Fruit fly (Drosophila melanogaster) whole organism, embryonic: ENCODE results near the gene PGRP-LF.
A peak's percentile ranks its signal among the peaks of the same experiment; 100 is the strongest.

ENCODE experiments used
- CG1024 ChIP-seq: fragments of 200-800 bp; sonication (Bioruptor generic); IDR thresholded peaks from 2 replicates; pipeline ENCODE4 v1.3.6; 2022; ENCODE audit warnings: missing biosample characterization, missing genetic modification characterization
- CG10267 ChIP-seq: fragments of 200-800 bp; sonication (Bioruptor generic); optimal IDR thresholded peaks from 2 replicates; lab custom pipeline; 2018; ENCODE audit warnings: missing biosample characterization, mild to moderate bottlenecking, missing genetic modification characterization, moderate library complexity
- CG10959 ChIP-seq: fragments of 200-800 bp; sonication (Bioruptor generic); IDR thresholded peaks from 2 replicates; pipeline ENCODE4 v1.3.6; 2022; ENCODE audit warnings: missing biosample characterization, missing genetic modification characterization
- CG11085 ChIP-seq: fragments of 200-800 bp; sonication (Bioruptor generic); IDR thresholded peaks from 2 replicates; pipeline ENCODE4 v1.3.6; 2022; ENCODE audit warnings: missing biosample characterization, missing genetic modification characterization
- CG11560 ChIP-seq: fragments of 200-800 bp; sonication (Bioruptor generic); IDR thresholded peaks from 3 replicates; pipeline ENCODE4 v1.3.6; 2022; ENCODE audit warnings: missing biosample characterization, missing genetic modification characterization
- CG12391 ChIP-seq: fragments of 200-800 bp; sonication (Bioruptor generic); optimal IDR thresholded peaks from 3 replicates; lab custom pipeline; 2018; ENCODE audit warnings: missing biosample characterization, mild to moderate bottlenecking, missing genetic modification characterization, moderate library complexity
- CG12942 ChIP-seq: fragments of 200-800 bp; sonication (Bioruptor generic); optimal IDR thresholded peaks from 3 replicates; lab custom pipeline; 2016; ENCODE audit warnings: missing biosample characterization, missing genetic modification characterization
- CG13424 ChIP-seq: fragments of 200-800 bp; sonication (Bioruptor generic); optimal IDR thresholded peaks from 2 replicates; lab custom pipeline; 2019; ENCODE audit warnings: missing biosample characterization, mild to moderate bottlenecking, missing genetic modification characterization, moderate library complexity
- CG13775 ChIP-seq: fragments of 200-800 bp; sonication (Bioruptor generic); optimal IDR thresholded peaks from 3 replicates; lab custom pipeline; 2017; ENCODE audit warnings: missing biosample characterization, mild to moderate bottlenecking, missing genetic modification characterization
- CG13894 ChIP-seq: fragments of 200-800 bp; sonication (Bioruptor generic); optimal IDR thresholded peaks from 3 replicates; lab custom pipeline; 2018; ENCODE audit warnings: missing biosample characterization, mild to moderate bottlenecking, missing genetic modification characterization, moderate library complexity
- CG18619 ChIP-seq: fragments of 200-800 bp; sonication (Bioruptor generic); optimal IDR thresholded peaks from 3 replicates; lab custom pipeline; 2017; ENCODE audit warnings: missing biosample characterization, mild to moderate bottlenecking, missing genetic modification characterization
- CG2889 ChIP-seq: fragments of 200-800 bp; sonication (Bioruptor generic); IDR thresholded peaks from 3 replicates; pipeline ENCODE4 v1.3.6; 2022; ENCODE audit warnings: missing biosample characterization, missing genetic modification characterization
- CG31441 ChIP-seq: fragments of 200-800 bp; sonication (Bioruptor generic); IDR thresholded peaks from 2 replicates; pipeline ENCODE4 v1.3.6; 2022; ENCODE audit warnings: missing biosample characterization, missing genetic modification characterization
- CG4707 ChIP-seq: fragments of 200-800 bp; sonication (Bioruptor generic); optimal IDR thresholded peaks from 2 replicates; lab custom pipeline; 2018; ENCODE audit warnings: missing biosample characterization, mild to moderate bottlenecking, missing genetic modification characterization, moderate library complexity
- CG8478 ChIP-seq: fragments of >200 bp; optimal IDR thresholded peaks from 2 replicates; lab custom pipeline; 2018
- Chrac-16 ChIP-seq: fragments of 200-800 bp; sonication (Bioruptor generic); optimal IDR thresholded peaks from 3 replicates; lab custom pipeline; 2016; ENCODE audit warnings: missing biosample characterization, missing genetic modification characterization
- Dip2 ChIP-seq: fragments of 200-800 bp; sonication (Bioruptor generic); IDR thresholded peaks from 2 replicates; pipeline ENCODE4 v1.3.6; 2022; ENCODE audit warnings: missing biosample characterization, missing genetic modification characterization
- Dip3 ChIP-seq: fragments of 200-800 bp; sonication (Bioruptor generic); optimal IDR thresholded peaks from 3 replicates; lab custom pipeline; 2016; ENCODE audit warnings: missing biosample characterization, missing genetic modification characterization
- Dref ChIP-seq: fragments of 200-800 bp; sonication (Bioruptor generic); IDR thresholded peaks from 2 replicates; pipeline ENCODE4 v1.3.6; 2022; ENCODE audit warnings: missing biosample characterization, missing genetic modification characterization
- Gsc ChIP-seq: fragments of 200-800 bp; sonication (Bioruptor generic); IDR thresholded peaks from 2 replicates; pipeline ENCODE4 v1.3.6; 2022; ENCODE audit warnings: missing biosample characterization, missing genetic modification characterization
- Mes4 ChIP-seq: fragments of 200-800 bp; sonication (Bioruptor generic); optimal IDR thresholded peaks from 2 replicates; lab custom pipeline; 2016; ENCODE audit warnings: missing biosample characterization, missing genetic modification characterization
- PHDP ChIP-seq: fragments of 200-800 bp; sonication (Bioruptor generic); optimal IDR thresholded peaks from 3 replicates; lab custom pipeline; 2018; ENCODE audit warnings: missing biosample characterization, mild to moderate bottlenecking, missing genetic modification characterization, moderate library complexity
- Ptx1 ChIP-seq: fragments of 200-800 bp; sonication (Bioruptor generic); IDR thresholded peaks from 2 replicates; pipeline ENCODE4 v1.3.6; 2022; ENCODE audit warnings: missing biosample characterization, missing genetic modification characterization
- Spps ChIP-seq: fragments of 200-800 bp; sonication (Bioruptor generic); optimal IDR thresholded peaks from 2 replicates; lab custom pipeline; 2018; ENCODE audit warnings: missing biosample characterization, mild to moderate bottlenecking, missing genetic modification characterization
- Trl ChIP-seq, 3 experiments: fragments of >200 bp in 2 of 3; fragments of 200-800 bp in 1 of 3; sonication (Bioruptor generic) in 1 of 3; optimal IDR thresholded peaks; 2 replicates in 1 of 3; 3 replicates in 2 of 3; lab custom pipeline; 2016 to 2017; ENCODE audit warnings: missing biosample characterization in 1 of 3, missing genetic modification characterization in 1 of 3
- Xbp1 ChIP-seq: fragments of 200-800 bp; sonication (Bioruptor generic); optimal IDR thresholded peaks from 3 replicates; lab custom pipeline; 2016; ENCODE audit warnings: missing biosample characterization, mild to moderate bottlenecking, missing genetic modification characterization
- amos ChIP-seq: fragments of 200-800 bp; sonication (Bioruptor generic); IDR thresholded peaks from 2 replicates; pipeline ENCODE4 v1.3.6; 2022; ENCODE audit warnings: missing biosample characterization, missing genetic modification characterization; ENCODE audit not compliant: partially characterized antibody
- ash1 ChIP-seq: fragments of 200-800 bp; sonication (Bioruptor generic); optimal IDR thresholded peaks from 2 replicates; lab custom pipeline; 2018; ENCODE audit warnings: missing biosample characterization, mild to moderate bottlenecking, missing genetic modification characterization
- az2 ChIP-seq: fragments of 200-800 bp; sonication (Bioruptor generic); optimal IDR thresholded peaks from 3 replicates; lab custom pipeline; 2016; ENCODE audit warnings: missing biosample characterization, missing genetic modification characterization
- hkb ChIP-seq, 2 experiments: fragments of 200-800 bp in 1 of 2; fragments of >200 bp in 1 of 2; sonication (Bioruptor generic) in 1 of 2; IDR thresholded peaks in 1 of 2; optimal IDR thresholded peaks in 1 of 2; 2 replicates each; pipeline versions ENCODE4 v1.3.6 to Lab custom; 2017 to 2022; ENCODE audit warnings: missing biosample characterization in 1 of 2, missing genetic modification characterization in 1 of 2
- lbe ChIP-seq: fragments of 200-800 bp; sonication (Bioruptor generic); optimal IDR thresholded peaks from 2 replicates; lab custom pipeline; 2016; ENCODE audit warnings: missing biosample characterization, mild to moderate bottlenecking, missing genetic modification characterization
- maf-S ChIP-seq: fragments of 200-800 bp; sonication (Bioruptor generic); optimal IDR thresholded peaks from 2 replicates; lab custom pipeline; 2016; ENCODE audit warnings: missing biosample characterization, missing genetic modification characterization
- mam ChIP-seq: fragments of 200-800 bp; sonication (Bioruptor generic); optimal IDR thresholded peaks from 3 replicates; lab custom pipeline; 2016; ENCODE audit warnings: missing biosample characterization, missing genetic modification characterization
- mld ChIP-seq: fragments of 200-800 bp; sonication (Bioruptor generic); IDR thresholded peaks from 3 replicates; pipeline ENCODE4 v1.3.6; 2022; ENCODE audit warnings: missing biosample characterization, missing genetic modification characterization; ENCODE audit not compliant: partially characterized antibody
- nmo ChIP-seq: fragments of 200-800 bp; sonication (Bioruptor generic); optimal IDR thresholded peaks from 2 replicates; lab custom pipeline; 2018; ENCODE audit warnings: missing biosample characterization, mild to moderate bottlenecking, missing genetic modification characterization, moderate library complexity
- pb ChIP-seq: fragments of 200-800 bp; sonication (Bioruptor generic); optimal IDR thresholded peaks from 3 replicates; lab custom pipeline; 2016; ENCODE audit warnings: missing biosample characterization, missing genetic modification characterization
- pum ChIP-seq: fragments of 200-800 bp; sonication (Bioruptor generic); optimal IDR thresholded peaks from 2 replicates; lab custom pipeline; 2016; ENCODE audit warnings: missing biosample characterization, missing genetic modification characterization
- pzg ChIP-seq: fragments of 200-800 bp; sonication (Bioruptor generic); optimal IDR thresholded peaks from 3 replicates; lab custom pipeline; 2018; ENCODE audit warnings: missing biosample characterization, mild to moderate bottlenecking, missing genetic modification characterization, moderate library complexity
- sens-2 ChIP-seq: fragments of 200-800 bp; sonication (Bioruptor generic); IDR thresholded peaks from 2 replicates; pipeline ENCODE4 v1.3.6; 2022; ENCODE audit warnings: missing biosample characterization, missing genetic modification characterization
- slou ChIP-seq: fragments of 200-800 bp; sonication (Bioruptor generic); optimal IDR thresholded peaks from 3 replicates; lab custom pipeline; 2016; ENCODE audit warnings: missing biosample characterization, missing genetic modification characterization
- stwl ChIP-seq: fragments of 200-800 bp; sonication (Bioruptor generic); optimal IDR thresholded peaks from 3 replicates; lab custom pipeline; 2018; ENCODE audit warnings: missing biosample characterization, mild to moderate bottlenecking, missing genetic modification characterization, moderate library complexity

The PGRP-LF gene

dm6 chr3L:9370907-9371365 lies 21.5 kb downstream of the PGRP-LF start, which contains the start of gene Fdx1 (continued):
- no peak for TF ChIP-seq Trl (optimal IDR thresholded peaks at IDR 0.05; lab: Kevin White, UChicago)
- no peak for TF ChIP-seq Trl (GFP tag; optimal IDR thresholded peaks at IDR 0.05; lab: Kevin White, UChicago)
- TF ChIP-seq mam, result peak; percentile 25
- peak; percentile 35 for TF ChIP-seq az2 (GFP tag; lab: Kevin White, UChicago)
- peak; percentile 33 for TF ChIP-seq CG13894
- TF ChIP-seq Gsc (GFP tag; lab: Robert Waterston, UW), result no peak
- TF ChIP-seq PHDP (tag; lab: Kevin White, UChicago), result peak; percentile 31
- TF ChIP-seq Chrac-16 (GFP tag; lab: Kevin White, UChicago), result peak; percentile 23
- TF ChIP-seq mld (GFP tag; lab: Robert Waterston, UW), result no peak
- no peak for TF ChIP-seq Dip2
- peak; percentile 5 for TF ChIP-seq Spps
- peak; percentile 45 for TF ChIP-seq nmo (GFP tag; lab: Kevin White, UChicago)
- no peak for TF ChIP-seq CG10959 (GFP tag; lab: Robert Waterston, UW)
- TF ChIP-seq CG4707 (GFP tag; lab: Kevin White, UChicago), result no peak
- TF ChIP-seq CG12391, result peak; percentile 65
- TF ChIP-seq CG11085 (GFP tag; lab: Robert Waterston, UW), result no peak
- no peak for TF ChIP-seq hkb (optimal IDR thresholded peaks at IDR 0.05; lab: Kevin White, UChicago)
- peak; percentile 63; the same call in 1 of the 2 replicates for TF ChIP-seq hkb (GFP tag; IDR thresholded peaks at IDR 0.05; lab: Robert Waterston, UW)
- no peak for TF ChIP-seq CG12942
- no peak for TF ChIP-seq CG8478 (lab: Kevin White, UChicago)
- no peak for TF ChIP-seq Mes4 (GFP tag; lab: Kevin White, UChicago)
- no peak for TF ChIP-seq pum (GFP tag; lab: Kevin White, UChicago)
- TF ChIP-seq slou (GFP tag; lab: Kevin White, UChicago), result no peak
- TF ChIP-seq stwl (tag; lab: Kevin White, UChicago), result no peak
- peak; percentile 52 for TF ChIP-seq CG31441
- TF ChIP-seq sens-2 (GFP tag; lab: Robert Waterston, UW), result no peak
- peak; percentile 43 for TF ChIP-seq lbe (GFP tag; lab: Kevin White, UChicago)
- no peak for TF ChIP-seq CG2889 (GFP tag; lab: Robert Waterston, UW)
- TF ChIP-seq CG18619 (GFP tag; lab: Kevin White, UChicago), result no peak
- TF ChIP-seq Xbp1 (GFP tag; lab: Kevin White, UChicago), result peak; percentile 34
- TF ChIP-seq maf-S (GFP tag; lab: Kevin White, UChicago), result no peak
- TF ChIP-seq CG10267, result peak; percentile 39
- TF ChIP-seq Ptx1 (GFP tag; lab: Robert Waterston, UW), result peak; percentile 60
- TF ChIP-seq CG1024 (GFP tag; lab: Robert Waterston, UW), result no peak
- TF ChIP-seq pb (GFP tag; lab: Kevin White, UChicago), result no peak
- no peak for TF ChIP-seq ash1 (GFP tag; lab: Kevin White, UChicago)
- TF ChIP-seq Dip3 (GFP tag; lab: Kevin White, UChicago), result no peak
- TF ChIP-seq CG13424, result peak; percentile 70
- no peak for TF ChIP-seq CG11560 (tag; lab: Robert Waterston, UW)
- TF ChIP-seq amos (GFP tag; lab: Robert Waterston, UW), result no peak; the same call in 1 of the 2 replicates
- TF ChIP-seq CG13775 (GFP tag; lab: Kevin White, UChicago), result peak; percentile 27
- peak; percentile 45 for TF ChIP-seq pzg (GFP tag; lab: Kevin White, UChicago)
- peak; percentile 66 for TF ChIP-seq Dref (GFP tag; lab: Robert Waterston, UW)
